Worm (Caenorhabditis elegans) whole organism, L1 larva: Measurements from ENCODE around the gene sup-36.

Source experiments
- C04F5.9 ChIP-seq: sonication (generic microtip); optimal IDR thresholded peaks from 2 replicates; lab custom pipeline; 2016; ENCODE audit warnings: missing genetic modification characterization, missing compliant biosample characterization
- C16A3.4 ChIP-seq: fragments of 150-350 bp; optimal IDR thresholded peaks from 2 replicates; lab custom pipeline; 2014; ENCODE audit warnings: missing biosample characterization, missing genetic modification characterization
- C34B4.2 ChIP-seq: sonication (generic microtip); optimal IDR thresholded peaks from 2 replicates; lab custom pipeline; 2017; ENCODE audit warnings: mild to moderate bottlenecking, missing genetic modification characterization, missing compliant biosample characterization
- F16B12.6 ChIP-seq: fragments of 150-350 bp; optimal IDR thresholded peaks from 2 replicates; lab custom pipeline; 2014; ENCODE audit warnings: missing biosample characterization, missing genetic modification characterization
- aly-2 ChIP-seq: fragments of 150-350 bp; optimal IDR thresholded peaks from 2 replicates; lab custom pipeline; 2014; ENCODE audit warnings: missing biosample characterization, missing genetic modification characterization
- blmp-1 ChIP-seq: fragments of 150-350 bp; optimal IDR thresholded peaks from 2 replicates; lab custom pipeline; 2014; ENCODE audit warnings: missing biosample characterization, missing genetic modification characterization
- ceh-63 ChIP-seq: fragments of 200-800 bp; sonication (Bioruptor generic); optimal IDR thresholded peaks from 2 replicates; lab custom pipeline; 2018; ENCODE audit warnings: mild to moderate bottlenecking, missing genetic modification characterization, missing compliant biosample characterization
- ceh-82 ChIP-seq, 3 experiments: fragments of 150-350 bp in 1 of 3; sonication (generic microtip) in 2 of 3; optimal IDR thresholded peaks; 2 replicates each; lab custom pipeline; 2014 to 2017; ENCODE audit warnings: missing biosample characterization in 3 of 3, missing genetic modification characterization in 3 of 3
- ceh-88 ChIP-seq: fragments of 200-800 bp; sonication (Bioruptor generic); IDR thresholded peaks from 2 replicates; pipeline ENCODE4 v1.3.6; 2022; ENCODE audit warnings: missing genetic modification characterization, missing compliant biosample characterization
- ceh-90 ChIP-seq: sonication (generic microtip); optimal IDR thresholded peaks from 2 replicates; lab custom pipeline; 2016; ENCODE audit warnings: missing genetic modification characterization, missing compliant biosample characterization
- dsc-1 ChIP-seq: sonication (generic microtip); optimal IDR thresholded peaks from 2 replicates; lab custom pipeline; 2016; ENCODE audit warnings: mild to moderate bottlenecking, missing genetic modification characterization, missing compliant biosample characterization
- efl-1 ChIP-seq, 4 experiments: fragments of 150-350 bp; optimal IDR thresholded peaks in 3 of 4; peaks in 1 of 4; 1 replicate in 1 of 4; 2 replicates in 3 of 4; lab custom pipeline; 2014; ENCODE audit warnings: missing biosample characterization in 2 of 4, missing genetic modification characterization in 2 of 4, missing genetic modification reagents in 2 of 4
- elt-2 ChIP-seq: sonication (generic microtip); optimal IDR thresholded peaks from 2 replicates; lab custom pipeline; 2016; ENCODE audit warnings: missing genetic modification characterization, mild to moderate bottlenecking, inconsistent platforms, missing compliant biosample characterization, missing genetic modification reagents
- elt-3 ChIP-seq, 6 experiments: fragments of 150-350 bp in 1 of 6; sonication (generic microtip); optimal IDR thresholded peaks; 2 replicates each; lab custom pipeline; 2017 to 2018; ENCODE audit warnings: missing biosample characterization in 6 of 6, missing genetic modification characterization in 6 of 6, inconsistent platforms in 1 of 6
- fkh-4 ChIP-seq: sonication (generic microtip); optimal IDR thresholded peaks from 2 replicates; lab custom pipeline; 2016; ENCODE audit warnings: missing compliant biosample characterization, missing genetic modification characterization, borderline replicate concordance
- grh-1 ChIP-seq: fragments of 200-800 bp; sonication (Bioruptor generic); IDR thresholded peaks from 2 replicates; pipeline ENCODE4 v1.3.6; 2022; ENCODE audit warnings: missing genetic modification reagents, missing genetic modification characterization, missing compliant biosample characterization
- hlh-17 ChIP-seq: fragments of 200-800 bp; sonication (Bioruptor generic); optimal IDR thresholded peaks from 2 replicates; lab custom pipeline; 2018; ENCODE audit warnings: missing genetic modification characterization, mild to moderate bottlenecking, missing compliant biosample characterization, moderate library complexity, borderline replicate concordance
- hlh-4 ChIP-seq: sonication (generic microtip); optimal IDR thresholded peaks from 2 replicates; lab custom pipeline; 2016; ENCODE audit warnings: mild to moderate bottlenecking, missing genetic modification characterization, missing compliant biosample characterization
- hpl-2 ChIP-seq: fragments of 150-350 bp; optimal IDR thresholded peaks from 2 replicates; lab custom pipeline; 2014; ENCODE audit warnings: missing biosample characterization, missing genetic modification reagents, missing genetic modification characterization
- irx-1 ChIP-seq: sonication (generic microtip); optimal IDR thresholded peaks from 2 replicates; lab custom pipeline; 2016; ENCODE audit warnings: missing genetic modification characterization, missing compliant biosample characterization
- lin-13 ChIP-seq: fragments of 150-350 bp; optimal IDR thresholded peaks from 2 replicates; lab custom pipeline; 2014; ENCODE audit warnings: missing biosample characterization, missing genetic modification reagents, missing genetic modification characterization
- lin-15B ChIP-seq: fragments of 150-350 bp; sonication (generic microtip); optimal IDR thresholded peaks from 3 replicates; lab custom pipeline; 2014; ENCODE audit warnings: missing biosample characterization, missing genetic modification characterization
- lin-35 ChIP-seq, 2 experiments: fragments of 150-350 bp; optimal IDR thresholded peaks; 2 replicates each; lab custom pipeline; 2014; ENCODE audit warnings: missing biosample characterization in 2 of 2, missing genetic modification characterization in 2 of 2, missing genetic modification reagents in 2 of 2
- lsy-2 ChIP-seq, 2 experiments: fragments of 150-350 bp; optimal IDR thresholded peaks; 2 replicates each; lab custom pipeline; 2014; ENCODE audit warnings: missing biosample characterization in 2 of 2, missing genetic modification characterization in 2 of 2
- mab-9 ChIP-seq: fragments of 200-800 bp; sonication (Bioruptor generic); IDR thresholded peaks from 2 replicates; pipeline ENCODE4 v1.3.6; 2022; ENCODE audit warnings: missing genetic modification reagents, missing genetic modification characterization, missing compliant biosample characterization
- mdl-1 ChIP-seq, 2 experiments: fragments of 150-350 bp; optimal IDR thresholded peaks; 2 replicates each; lab custom pipeline; 2014 to 2017; ENCODE audit warnings: missing biosample characterization in 2 of 2, missing genetic modification characterization in 2 of 2, inconsistent platforms in 1 of 2
- mep-1 ChIP-seq: fragments of 150-350 bp; optimal IDR thresholded peaks from 2 replicates; lab custom pipeline; 2014; ENCODE audit warnings: missing biosample characterization, missing genetic modification characterization
- nhr-11 ChIP-seq: fragments of 150-350 bp; optimal IDR thresholded peaks from 2 replicates; lab custom pipeline; 2014; ENCODE audit warnings: missing biosample characterization, missing genetic modification characterization
- nhr-19 ChIP-seq: fragments of 200-800 bp; sonication (Bioruptor generic); conservative IDR thresholded peaks from 2 replicates; pipeline ENCODE4 v1.3.6; 2022; ENCODE audit warnings: missing genetic modification characterization, missing compliant biosample characterization
- nhr-237 ChIP-seq: fragments of 150-350 bp; optimal IDR thresholded peaks from 2 replicates; lab custom pipeline; 2014; ENCODE audit warnings: missing biosample characterization, missing genetic modification characterization
- nhr-28 ChIP-seq: fragments of 150-350 bp; optimal IDR thresholded peaks from 2 replicates; lab custom pipeline; 2014; ENCODE audit warnings: missing biosample characterization, missing genetic modification characterization
- nhr-71 ChIP-seq: sonication (generic microtip); optimal IDR thresholded peaks from 2 replicates; lab custom pipeline; 2016; ENCODE audit warnings: mild to moderate bottlenecking, missing genetic modification characterization, moderate library complexity, missing compliant biosample characterization
- nhr-77 ChIP-seq: fragments of 150-350 bp; optimal IDR thresholded peaks from 2 replicates; lab custom pipeline; 2014; ENCODE audit warnings: missing biosample characterization, missing genetic modification characterization
- pag-3 ChIP-seq: sonication (generic microtip); optimal IDR thresholded peaks from 2 replicates; lab custom pipeline; 2017; ENCODE audit warnings: missing genetic modification characterization, mild to moderate bottlenecking, missing compliant biosample characterization, antibody characterized with exemption, borderline replicate concordance; ENCODE audit not compliant: insufficient read depth
- rnt-1 ChIP-seq: sonication (generic microtip); optimal IDR thresholded peaks from 2 replicates; lab custom pipeline; 2016; ENCODE audit warnings: mild to moderate bottlenecking, missing genetic modification characterization, moderate library complexity, missing compliant biosample characterization
- skn-1 ChIP-seq: fragments of 150-350 bp; optimal IDR thresholded peaks from 2 replicates; lab custom pipeline; 2014; ENCODE audit warnings: missing biosample characterization, missing genetic modification characterization
- snpc-4 ChIP-seq: fragments of 150-350 bp; optimal IDR thresholded peaks from 2 replicates; lab custom pipeline; 2014; ENCODE audit warnings: missing biosample characterization, missing genetic modification characterization
- snu-23 ChIP-seq: sonication (generic microtip); optimal IDR thresholded peaks from 2 replicates; lab custom pipeline; 2016; ENCODE audit warnings: missing genetic modification characterization, missing compliant biosample characterization
- sox-4 ChIP-seq: sonication (generic microtip); optimal IDR thresholded peaks from 2 replicates; lab custom pipeline; 2016; ENCODE audit warnings: missing genetic modification characterization, missing compliant biosample characterization
- sup-37 ChIP-seq: fragments of 200-800 bp; sonication (Bioruptor generic); optimal IDR thresholded peaks from 2 replicates; lab custom pipeline; 2018; ENCODE audit warnings: mild to moderate bottlenecking, missing genetic modification characterization, missing compliant biosample characterization
- tlp-1 ChIP-seq: fragments of 150-350 bp; optimal IDR thresholded peaks from 2 replicates; lab custom pipeline; 2014; ENCODE audit warnings: missing biosample characterization, missing genetic modification characterization
- vab-15 ChIP-seq: sonication (generic microtip); optimal IDR thresholded peaks from 2 replicates; lab custom pipeline; 2017; ENCODE audit warnings: missing genotype, mild to moderate bottlenecking, missing genetic modification characterization, missing compliant biosample characterization
- xbp-1 ChIP-seq: sonication (generic microtip); optimal IDR thresholded peaks from 2 replicates; lab custom pipeline; 2016; ENCODE audit warnings: missing genetic modification characterization, missing compliant biosample characterization
- ztf-11 ChIP-seq, 2 experiments: sonication (generic microtip); optimal IDR thresholded peaks; 2 replicates each; lab custom pipeline; 2016 to 2017; ENCODE audit warnings: missing genetic modification characterization in 2 of 2, missing biosample characterization in 1 of 2, missing compliant biosample characterization in 1 of 2
- ztf-4 ChIP-seq: fragments of 150-350 bp; optimal IDR thresholded peaks from 2 replicates; lab custom pipeline; 2014; ENCODE audit warnings: missing biosample characterization, missing genetic modification characterization

Gene sup-36

DNA sequence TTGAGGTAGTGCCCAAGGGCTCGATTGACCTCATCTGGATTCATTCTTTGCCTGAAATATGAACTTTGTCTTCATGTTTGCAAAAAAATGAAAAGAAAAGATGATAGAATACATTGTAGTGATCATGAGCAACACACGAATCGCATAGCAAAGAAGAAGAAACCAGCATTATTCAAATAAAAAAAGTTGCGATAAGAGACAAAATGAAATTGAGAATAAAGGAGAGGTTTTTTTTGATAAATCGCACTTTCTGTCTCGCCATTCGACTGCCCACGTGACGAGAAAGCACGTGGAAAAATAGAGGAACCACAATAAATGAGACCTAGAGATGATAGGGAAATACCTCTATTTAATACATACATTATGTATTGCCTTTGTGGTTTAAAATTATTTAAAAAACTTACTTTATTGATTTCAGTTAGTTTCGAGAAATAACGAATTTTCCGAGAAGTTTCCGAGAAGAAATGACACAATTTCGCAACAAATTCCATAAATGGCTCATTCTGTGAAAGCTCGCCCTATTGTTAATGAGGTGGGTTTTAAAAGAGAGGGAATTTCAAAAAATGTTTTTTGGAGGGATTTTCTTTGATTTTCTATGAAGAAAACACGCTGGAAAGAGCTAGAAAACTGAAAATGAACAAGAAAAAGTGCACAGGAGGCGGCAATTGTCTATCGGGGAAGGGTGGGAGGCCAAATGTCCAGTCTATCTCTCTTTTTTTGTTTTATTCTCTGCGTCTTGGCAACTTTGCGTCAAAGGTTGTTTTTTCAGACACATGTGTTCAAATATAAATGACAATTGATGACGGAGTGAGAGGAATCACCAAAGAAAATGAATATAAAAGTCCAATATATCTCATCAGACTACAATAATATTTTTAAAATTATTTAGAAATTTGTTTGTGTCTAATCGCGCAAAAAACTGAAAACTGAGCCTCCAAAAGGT is 45.8 kb upstream of the sup-36 start, which contains the start of gene paqr-1 (continued):
- TF ChIP-seq C16A3.4, result no peak
- TF ChIP-seq blmp-1 (tag; lab: Kevin White, UChicago), result peak; percentile 40
- TF ChIP-seq ztf-11 (tag; optimal IDR thresholded peaks at IDR 0.05; lab: Kevin White, UChicago), result no peak
- peak; percentile 80 to 85 for TF ChIP-seq efl-1 (optimal IDR thresholded peaks at IDR 0.05; lab: Kevin White, UChicago)
- peak; percentile 81 to 94 for TF ChIP-seq efl-1 (GFP tag; optimal IDR thresholded peaks at IDR 0.05 in 1 of 2; lab: Kevin White, UChicago)
- TF ChIP-seq skn-1, result no peak
- peak; percentile 40 for TF ChIP-seq rnt-1 (tag; lab: Kevin White, UChicago)
- no peak for TF ChIP-seq mab-9 (GFP tag; lab: Robert Waterston, UW)
- no peak for TF ChIP-seq C04F5.9
- TF ChIP-seq nhr-11 (tag; lab: Kevin White, UChicago), result no peak
- TF ChIP-seq ceh-63 (GFP tag; lab: Kevin White, UChicago), result no peak
- no peak for TF ChIP-seq tlp-1 (tag; lab: Kevin White, UChicago)
- no peak for TF ChIP-seq hlh-4
- TF ChIP-seq lin-13 (GFP tag; lab: Kevin White, UChicago), result no peak

DNA sequence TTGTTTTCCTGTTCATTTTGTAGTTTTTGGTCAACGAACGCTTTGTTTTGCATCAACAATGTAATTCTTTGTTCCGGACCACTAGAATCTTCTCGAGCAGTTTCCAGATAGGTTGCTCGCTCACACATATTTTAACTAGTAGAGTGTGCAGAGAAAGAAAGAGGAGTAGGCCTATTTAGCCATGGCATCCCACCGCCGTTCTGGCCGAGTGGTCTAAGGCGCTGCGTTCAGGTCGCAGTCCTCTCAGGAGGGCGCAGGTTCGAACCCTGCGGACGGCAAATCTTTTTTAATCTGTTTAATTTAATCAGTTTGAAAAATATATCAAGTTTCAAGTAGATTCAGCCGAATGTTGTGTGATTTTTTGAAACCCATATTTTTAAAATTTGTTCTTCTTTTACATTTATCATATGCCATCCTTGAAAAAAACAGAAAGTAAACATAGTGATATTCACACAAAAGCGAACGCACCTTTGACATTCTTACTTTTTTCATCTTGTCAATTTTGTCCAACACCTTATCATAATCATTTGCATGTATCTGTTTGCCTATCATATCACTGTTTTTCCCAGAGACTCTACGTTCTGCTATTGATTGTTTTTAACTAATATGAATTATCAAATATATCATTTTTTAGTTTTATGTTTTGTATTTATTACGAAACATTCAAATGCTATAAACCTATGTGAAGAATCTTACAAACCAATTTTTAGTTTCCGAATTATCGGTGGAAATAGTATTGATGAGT is 44.7 kb upstream of the sup-36 start, which contains the start of gene try-3:
Gene try-3 (plus strand): TSS at position 532 of the 745 bp plus-strand sequence.
- TF ChIP-seq hpl-2 (GFP tag; lab: Kevin White, UChicago), result no peak
- TF ChIP-seq sox-4 (tag; lab: Kevin White, UChicago), result no peak
- no peak for TF ChIP-seq aly-2 (tag; lab: Kevin White, UChicago)
- peak; percentile 84 for TF ChIP-seq rnt-1 (tag; lab: Kevin White, UChicago)
- TF ChIP-seq sup-37, result no peak
- no peak for TF ChIP-seq nhr-11 (tag; lab: Kevin White, UChicago)
- TF ChIP-seq nhr-77, result peak; percentile 62
- TF ChIP-seq ztf-4, result no peak
- TF ChIP-seq nhr-28 (tag; lab: Kevin White, UChicago), result no peak
- peak; percentile 63 for TF ChIP-seq mep-1 (tag; lab: Kevin White, UChicago)
- peak; percentile 60 to 72 for TF ChIP-seq lsy-2 (tag; optimal IDR thresholded peaks at IDR 0.05; lab: Kevin White, UChicago)
- peak; percentile 69 for TF ChIP-seq dsc-1 (tag; lab: Kevin White, UChicago)
- peak; percentile 62 for TF ChIP-seq xbp-1 (tag; lab: Kevin White, UChicago)
- TF ChIP-seq mdl-1 (tag; optimal IDR thresholded peaks at IDR 0.05; lab: Kevin White, UChicago), result peak in 1 of 2 experiments; percentile 40
- peak; percentile 35 for TF ChIP-seq irx-1 (tag; lab: Kevin White, UChicago)
- TF ChIP-seq ceh-82 (tag; optimal IDR thresholded peaks at IDR 0.05; lab: Kevin White, UChicago), result peak; percentile 30 to 70 (median 35)
- TF ChIP-seq C04F5.9, result no peak
- TF ChIP-seq grh-1 (GFP tag; lab: Robert Waterston, UW), result peak; percentile 52
- TF ChIP-seq F16B12.6, result peak; percentile 2
- peak; percentile 29 for TF ChIP-seq lin-15B (tag; lab: Kevin White, UChicago)
- TF ChIP-seq nhr-237 (tag; lab: Kevin White, UChicago), result peak; percentile 22
- no peak for TF ChIP-seq hlh-17 (GFP tag; lab: Kevin White, UChicago)
- peak; percentile 83 for TF ChIP-seq nhr-71 (tag; lab: Kevin White, UChicago)
- peak; percentile 75 to 78 for TF ChIP-seq lin-35 (GFP tag; optimal IDR thresholded peaks at IDR 0.05; lab: Kevin White, UChicago)
- no peak for TF ChIP-seq hlh-4
- no peak for TF ChIP-seq ceh-90 (tag; lab: Kevin White, UChicago)
- TF ChIP-seq C34B4.2 (tag; lab: Kevin White, UChicago), result no peak
- TF ChIP-seq nhr-19, result peak; percentile 60
- no peak for TF ChIP-seq snpc-4 (tag; lab: Kevin White, UChicago)
- TF ChIP-seq vab-15, result no peak
- peak; percentile 5 for TF ChIP-seq elt-2 (tag; lab: Kevin White, UChicago)
- TF ChIP-seq fkh-4, result no peak
- peak; percentile 60 to 72 for TF ChIP-seq efl-1 (optimal IDR thresholded peaks at IDR 0.05; lab: Kevin White, UChicago)
- peak; percentile 56 to 95 for TF ChIP-seq efl-1 (GFP tag; optimal IDR thresholded peaks at IDR 0.05 in 1 of 2; lab: Kevin White, UChicago)
- TF ChIP-seq ceh-88 (GFP tag; lab: Robert Waterston, UW), result peak; percentile 53; the same call in 1 of the 2 replicates
- TF ChIP-seq tlp-1 (tag; lab: Kevin White, UChicago), result no peak
- peak; percentile 85 for TF ChIP-seq snu-23 (GFP tag; lab: Kevin White, UChicago)
- TF ChIP-seq pag-3 (tag; lab: Kevin White, UChicago), result no peak
- peak in 3 of 6 experiments; percentile 6 to 30 (median 13) for TF ChIP-seq elt-3 (tag; optimal IDR thresholded peaks at IDR 0.05; lab: Kevin White, UChicago)
